Worm (Caenorhabditis elegans) whole organism, young adult: ENCODE measurements around the gene cpz-2.

Experiments used
- C17E4.6 ChIP-seq: fragments of 200-800 bp; sonication (Bioruptor generic); IDR thresholded peaks from 2 replicates; pipeline ENCODE4 v1.3.6; 2022; ENCODE audit warnings: missing genetic modification reagents, missing genetic modification characterization, missing compliant biosample characterization
- F10E7.11 ChIP-seq: sonication (generic microtip); optimal IDR thresholded peaks from 2 replicates; lab custom pipeline; 2017; ENCODE audit warnings: mild to moderate bottlenecking, missing genetic modification characterization, moderate library complexity, missing compliant biosample characterization
- F22D6.2 ChIP-seq: sonication (generic microtip); optimal IDR thresholded peaks from 2 replicates; lab custom pipeline; 2016; ENCODE audit warnings: mild to moderate bottlenecking, missing genetic modification characterization, missing compliant biosample characterization
- F33H1.4 ChIP-seq: fragments of 200-800 bp; sonication (Bioruptor generic); IDR thresholded peaks from 2 replicates; pipeline ENCODE4 v1.3.6; 2022; ENCODE audit warnings: missing genetic modification reagents, missing genetic modification characterization, missing compliant biosample characterization
- F57C9.4 ChIP-seq: sonication (generic microtip); optimal IDR thresholded peaks from 2 replicates; lab custom pipeline; 2017; ENCODE audit warnings: mild to moderate bottlenecking, missing genetic modification characterization, missing compliant biosample characterization
- K11D2.4 ChIP-seq: fragments of 200-800 bp; sonication (Bioruptor generic); IDR thresholded peaks from 2 replicates; pipeline ENCODE4 v1.3.6; 2022; ENCODE audit warnings: missing genetic modification reagents, missing genetic modification characterization, missing compliant biosample characterization
- K12H6.12 ChIP-seq: fragments of 200-800 bp; sonication (Bioruptor generic); optimal IDR thresholded peaks from 2 replicates; lab custom pipeline; 2018; ENCODE audit warnings: mild to moderate bottlenecking, missing genetic modification characterization, missing compliant biosample characterization
- Y53F4B.3 ChIP-seq: fragments of 200-800 bp; sonication (Bioruptor generic); IDR thresholded peaks from 2 replicates; pipeline ENCODE4 v1.3.6; 2022; ENCODE audit warnings: missing genetic modification reagents, missing genetic modification characterization, missing compliant biosample characterization
- Y95B8A.8 ChIP-seq: fragments of 200-800 bp; sonication (Bioruptor generic); IDR thresholded peaks from 2 replicates; pipeline ENCODE4 v1.3.6; 2022; ENCODE audit warnings: missing genetic modification reagents, missing genetic modification characterization, missing compliant biosample characterization
- ama-1 ChIP-seq, 3 experiments: fragments of 150-350 bp in 1 of 3; sonication (generic microtip) in 2 of 3; optimal IDR thresholded peaks; 2 replicates each; lab custom pipeline; 2014 to 2018; ENCODE audit warnings: missing biosample characterization in 2 of 3, missing genetic modification characterization in 2 of 3, missing genetic modification reagents in 2 of 3
- aptf-2 ChIP-seq: fragments of 200-800 bp; sonication (Bioruptor generic); conservative IDR thresholded peaks from 2 replicates; pipeline ENCODE4 v1.3.6; 2022; ENCODE audit warnings: missing genetic modification reagents, missing genetic modification characterization, missing compliant biosample characterization
- atf-7 ChIP-seq: sonication (generic microtip); optimal IDR thresholded peaks from 2 replicates; lab custom pipeline; 2017; ENCODE audit warnings: mild to moderate bottlenecking, missing genetic modification characterization, missing compliant biosample characterization
- ccch-3 ChIP-seq: fragments of 200-800 bp; sonication (Bioruptor generic); optimal IDR thresholded peaks from 2 replicates; lab custom pipeline; 2018; ENCODE audit warnings: mild to moderate bottlenecking, missing genetic modification characterization, missing compliant biosample characterization
- cebp-1 ChIP-seq, 2 experiments: fragments of 200-800 bp in 1 of 2; sonication (Bioruptor generic) in 1 of 2; sonication (generic microtip) in 1 of 2; IDR thresholded peaks in 1 of 2; optimal IDR thresholded peaks in 1 of 2; 2 replicates each; pipeline versions ENCODE4 v1.3.6 to Lab custom; 2017 to 2022; ENCODE audit warnings: missing compliant biosample characterization in 2 of 2, missing genetic modification characterization in 2 of 2, mild to moderate bottlenecking in 1 of 2, missing genetic modification reagents in 1 of 2, moderate library complexity in 1 of 2
- ceh-27 ChIP-seq: fragments of 200-800 bp; sonication (Bioruptor generic); optimal IDR thresholded peaks from 2 replicates; lab custom pipeline; 2018; ENCODE audit warnings: mild to moderate bottlenecking, missing genetic modification characterization, moderate library complexity, missing compliant biosample characterization
- dox-1 ChIP-seq: fragments of 200-800 bp; sonication (Bioruptor generic); IDR thresholded peaks from 2 replicates; pipeline ENCODE4 v1.3.6; 2022; ENCODE audit warnings: missing genetic modification reagents, missing genetic modification characterization, missing compliant biosample characterization
- egl-44 ChIP-seq: fragments of 200-800 bp; sonication (Bioruptor generic); IDR thresholded peaks from 2 replicates; pipeline ENCODE4 v1.3.6; 2022; ENCODE audit warnings: missing genetic modification reagents, missing genetic modification characterization, missing compliant biosample characterization
- egrh-3 ChIP-seq: fragments of 200-800 bp; sonication (Bioruptor generic); IDR thresholded peaks from 2 replicates; pipeline ENCODE4 v1.3.6; 2022; ENCODE audit warnings: missing genetic modification reagents, missing genetic modification characterization, missing compliant biosample characterization
- hlh-26 ChIP-seq: fragments of 200-800 bp; sonication (Bioruptor generic); conservative IDR thresholded peaks from 2 replicates; pipeline ENCODE4 v1.3.6; 2022; ENCODE audit warnings: missing genetic modification reagents, missing genetic modification characterization, missing compliant biosample characterization
- let-607 ChIP-seq, 2 experiments: fragments of 200-800 bp in 1 of 2; sonication (Bioruptor generic) in 1 of 2; sonication (generic microtip) in 1 of 2; optimal IDR thresholded peaks; 2 replicates each; lab custom pipeline; 2016 to 2018; ENCODE audit warnings: mild to moderate bottlenecking in 2 of 2, missing compliant biosample characterization in 2 of 2, missing genetic modification characterization in 2 of 2, moderate library complexity in 2 of 2, missing genotype in 1 of 2
- lin-26 ChIP-seq: fragments of 200-800 bp; sonication (Bioruptor generic); IDR thresholded peaks from 2 replicates; pipeline ENCODE4 v1.3.6; 2022; ENCODE audit warnings: missing genetic modification reagents, missing genetic modification characterization, missing compliant biosample characterization
- lin-54 ChIP-seq: fragments of 200-800 bp; sonication (Bioruptor generic); optimal IDR thresholded peaks from 2 replicates; lab custom pipeline; 2018; ENCODE audit warnings: mild to moderate bottlenecking, missing genetic modification characterization, missing compliant biosample characterization
- lir-1 ChIP-seq: fragments of 200-800 bp; sonication (Bioruptor generic); conservative IDR thresholded peaks from 2 replicates; pipeline ENCODE4 v1.3.6; 2022; ENCODE audit warnings: missing genetic modification reagents, missing genetic modification characterization, missing compliant biosample characterization
- lsl-1 ChIP-seq: fragments of 200-800 bp; sonication (Bioruptor generic); optimal IDR thresholded peaks from 2 replicates; lab custom pipeline; 2018; ENCODE audit warnings: mild to moderate bottlenecking, missing genetic modification characterization, moderate library complexity, missing compliant biosample characterization
- madf-6 ChIP-seq: fragments of 200-800 bp; sonication (Bioruptor generic); IDR thresholded peaks from 2 replicates; pipeline ENCODE4 v1.3.6; 2022; ENCODE audit warnings: missing genetic modification reagents, missing genetic modification characterization, missing compliant biosample characterization
- mes-4 ChIP-seq: sonication (generic microtip); optimal IDR thresholded peaks from 2 replicates; lab custom pipeline; 2016; ENCODE audit warnings: missing genotype, missing genetic modification characterization, missing compliant biosample characterization
- nfyb-1 ChIP-seq: fragments of 200-800 bp; sonication (Bioruptor generic); IDR thresholded peaks from 2 replicates; pipeline ENCODE4 v1.3.6; 2022; ENCODE audit warnings: missing genetic modification reagents, missing genetic modification characterization, missing compliant biosample characterization
- nhr-27 ChIP-seq: fragments of 200-800 bp; sonication (Bioruptor generic); optimal IDR thresholded peaks from 2 replicates; lab custom pipeline; 2018; ENCODE audit warnings: mild to moderate bottlenecking, missing genetic modification characterization, moderate library complexity, missing compliant biosample characterization
- nhr-80 ChIP-seq: sonication (generic microtip); optimal IDR thresholded peaks from 2 replicates; lab custom pipeline; 2016; ENCODE audit warnings: missing genetic modification characterization, missing compliant biosample characterization
- rec-8 ChIP-seq, 2 experiments: sonication (generic microtip); optimal IDR thresholded peaks; 2 replicates each; lab custom pipeline; 2016; ENCODE audit warnings: mild to moderate bottlenecking in 2 of 2, missing genetic modification characterization in 2 of 2, missing genetic modification reagents in 2 of 2, missing genotype in 2 of 2, missing biosample characterization in 1 of 2, missing compliant biosample characterization in 1 of 2, moderate library complexity in 1 of 2
- sea-2 ChIP-seq: fragments of 200-800 bp; sonication (Bioruptor generic); IDR thresholded peaks from 2 replicates; pipeline ENCODE4 v1.3.6; 2022; ENCODE audit warnings: missing genetic modification characterization, missing compliant biosample characterization
- snpc-3.4 ChIP-seq: sonication (generic microtip); optimal IDR thresholded peaks from 2 replicates; lab custom pipeline; 2017; ENCODE audit warnings: missing genetic modification characterization, mild to moderate bottlenecking, missing compliant biosample characterization, antibody characterized with exemption, moderate library complexity, missing genotype, missing genetic modification reagents
- snpc-4 ChIP-seq, 5 experiments: fragments of 150-350 bp in 1 of 5; sonication (generic microtip) in 4 of 5; optimal IDR thresholded peaks; 2 replicates each; lab custom pipeline; 2014 to 2018; ENCODE audit warnings: missing genetic modification characterization in 5 of 5, missing biosample characterization in 3 of 5, antibody characterized with exemption in 2 of 5, mild to moderate bottlenecking in 2 of 5, missing compliant biosample characterization in 2 of 5, missing genotype in 2 of 5, moderate library complexity in 2 of 5, missing genetic modification reagents in 1 of 5
- somi-1 ChIP-seq: fragments of 200-800 bp; sonication (Bioruptor generic); optimal IDR thresholded peaks from 2 replicates; lab custom pipeline; 2018; ENCODE audit warnings: mild to moderate bottlenecking, missing genetic modification characterization, missing compliant biosample characterization
- unc-130 ChIP-seq: sonication (generic microtip); optimal IDR thresholded peaks from 2 replicates; lab custom pipeline; 2016; ENCODE audit warnings: missing genetic modification reagents, missing genetic modification characterization, missing compliant biosample characterization
- xnd-1 ChIP-seq: sonication (generic microtip); optimal IDR thresholded peaks from 2 replicates; lab custom pipeline; 2016; ENCODE audit warnings: missing genotype, missing genetic modification reagents, missing genetic modification characterization, missing compliant biosample characterization
- zfh-2 ChIP-seq: fragments of 200-800 bp; sonication (Bioruptor generic); conservative IDR thresholded peaks from 2 replicates; pipeline ENCODE4 v1.3.6; 2022; ENCODE audit warnings: missing genetic modification reagents, missing genetic modification characterization, missing compliant biosample characterization
- ztf-18 ChIP-seq: sonication (generic microtip); optimal IDR thresholded peaks from 2 replicates; lab custom pipeline; 2016; ENCODE audit warnings: missing genotype, mild to moderate bottlenecking, missing genetic modification characterization, missing compliant biosample characterization
- ztf-26 ChIP-seq: sonication (generic microtip); optimal IDR thresholded peaks from 2 replicates; lab custom pipeline; 2017; ENCODE audit warnings: missing genetic modification characterization, missing compliant biosample characterization
- ztf-28 ChIP-seq: fragments of 200-800 bp; sonication (Bioruptor generic); IDR thresholded peaks from 2 replicates; pipeline ENCODE4 v1.3.6; 2022; ENCODE audit warnings: missing genetic modification reagents, missing genetic modification characterization, missing compliant biosample characterization

cpz-2 gene

ce11 chrV:13374532-13374931 lies 6.5 kb upstream of the cpz-2 start:
- TF ChIP-seq nhr-80 (peak; percentile 17), ztf-28 (GFP tag; lab: Robert Waterston, UW) (no peak), egl-44 (GFP tag; lab: Robert Waterston, UW) (no peak), unc-130 (GFP tag; lab: Kevin White, UChicago) (no peak), egrh-3 (GFP tag; lab: Robert Waterston, UW) (peak; percentile 63), ztf-18 (tag; lab: Kevin White, UChicago) (no peak), zfh-2 (GFP tag; lab: Robert Waterston, UW) (peak; percentile 89), dox-1 (GFP tag; lab: Robert Waterston, UW) (peak; percentile 50; the same call in 1 of the 2 replicates), F57C9.4 (tag; lab: Kevin White, UChicago) (no peak), lin-54 (GFP tag; lab: Kevin White, UChicago) (no peak)

ce11 chrV:13375861-13376260 lies 5.1 kb upstream of the cpz-2 start:
- TF ChIP-seq lin-54 (GFP tag; lab: Kevin White, UChicago), result no peak
- no peak for TF ChIP-seq cebp-1 (GFP tag; IDR thresholded peaks at IDR 0.05; lab: Robert Waterston, UW)
- TF ChIP-seq cebp-1 (tag; optimal IDR thresholded peaks at IDR 0.05; lab: Kevin White, UChicago), result peak; percentile 19

DNA sequence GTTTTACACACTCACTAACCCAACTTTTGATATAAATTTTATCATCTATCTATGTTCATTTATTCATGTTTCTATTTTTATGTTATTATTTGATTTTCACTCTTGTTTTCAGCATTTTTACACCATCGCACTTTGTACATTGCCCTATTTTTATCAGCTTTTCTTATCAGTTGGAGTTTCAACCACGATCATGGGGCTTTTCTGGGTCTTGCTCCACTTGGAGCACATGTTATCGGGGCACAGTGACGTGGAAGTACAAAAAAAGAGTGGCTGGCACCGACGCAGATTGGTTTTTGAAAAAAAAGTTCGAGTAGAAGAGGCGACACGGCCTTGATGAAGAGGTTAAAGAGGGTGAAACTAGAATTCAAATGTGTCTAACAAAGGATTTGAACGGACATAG lies 3.9 kb upstream of the cpz-2 start:
- TF ChIP-seq sea-2 (GFP tag; lab: Robert Waterston, UW), result no peak
- peak; percentile 79 to 91 for TF ChIP-seq let-607 (tag; optimal IDR thresholded peaks at IDR 0.05; lab: Kevin White, UChicago)
- TF ChIP-seq K12H6.12, result no peak
- TF ChIP-seq lsl-1, result no peak
- TF ChIP-seq nfyb-1 (GFP tag; lab: Robert Waterston, UW), result no peak
- no peak for TF ChIP-seq cebp-1 (GFP tag; IDR thresholded peaks at IDR 0.05; lab: Robert Waterston, UW)
- TF ChIP-seq cebp-1 (tag; optimal IDR thresholded peaks at IDR 0.05; lab: Kevin White, UChicago), result peak; percentile 48
- TF ChIP-seq snpc-4 (GFP tag; optimal IDR thresholded peaks at IDR 0.05; lab: Kevin White, UChicago), result no peak
- peak in 1 of 4 experiments; percentile 9 for TF ChIP-seq snpc-4 (tag; optimal IDR thresholded peaks at IDR 0.05; lab: Kevin White, UChicago)
- 0 out of 2 replicates have a peak, but pooled peaks have one; percentile 24 for TF ChIP-seq dox-1 (GFP tag; lab: Robert Waterston, UW)
- 0 out of 2 replicates have a peak, but pooled peaks have one; percentile 62 for TF ChIP-seq Y95B8A.8 (GFP tag; lab: Robert Waterston, UW)
- peak; percentile 91 for TF ChIP-seq nhr-80
- peak; percentile 67 for TF ChIP-seq atf-7
- TF ChIP-seq F33H1.4, result no peak

DNA sequence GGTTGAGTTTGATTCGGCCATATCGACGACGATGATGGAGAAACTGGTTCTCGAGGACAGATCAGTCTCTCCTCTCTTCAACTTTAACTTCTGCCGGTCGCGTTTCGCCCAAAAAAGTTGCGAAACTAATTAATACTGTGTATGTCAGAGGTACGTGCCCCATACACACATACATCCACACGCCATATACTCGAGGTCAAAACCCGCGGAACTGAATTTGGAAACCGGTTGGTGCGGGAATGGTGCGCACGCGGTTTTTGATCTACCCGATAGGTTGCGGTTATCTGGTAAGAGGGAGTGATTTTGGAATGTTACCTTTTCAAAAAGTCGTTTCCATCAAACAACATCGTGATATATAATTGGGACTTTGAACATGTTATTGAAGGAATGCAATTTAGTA lies 811 bp upstream of the cpz-2 start, which contains the start of gene ifbp-1:
Gene ifbp-1, minus strand, starts transcription at position 85 of the 400 bp plus-strand sequence.
- TF ChIP-seq somi-1 (GFP tag; lab: Kevin White, UChicago), result peak; percentile 42
- peak; percentile 50; the same call in 1 of the 2 replicates for TF ChIP-seq cebp-1 (GFP tag; IDR thresholded peaks at IDR 0.05; lab: Robert Waterston, UW)
- peak; percentile 79 for TF ChIP-seq cebp-1 (tag; optimal IDR thresholded peaks at IDR 0.05; lab: Kevin White, UChicago)
- peak; percentile 60; the same call in 1 of the 2 replicates for TF ChIP-seq lin-26 (GFP tag; lab: Robert Waterston, UW)
- TF ChIP-seq nfyb-1 (GFP tag; lab: Robert Waterston, UW), result no peak
- no peak for TF ChIP-seq ztf-28 (GFP tag; lab: Robert Waterston, UW)
- TF ChIP-seq ceh-27, result peak; percentile 9
- no peak for TF ChIP-seq C17E4.6
- peak; percentile 73 for TF ChIP-seq ztf-26 (tag; lab: Kevin White, UChicago)
- TF ChIP-seq F10E7.11 (tag; lab: Kevin White, UChicago), result no peak
- no peak for TF ChIP-seq mes-4 (tag; lab: Kevin White, UChicago)
- no peak for TF ChIP-seq hlh-26 (GFP tag; lab: Robert Waterston, UW)
- 0 out of 2 replicates have a peak, but pooled peaks have one; percentile 66 for TF ChIP-seq K11D2.4 (GFP tag; lab: Robert Waterston, UW)
- TF ChIP-seq nhr-27, result no peak
- TF ChIP-seq xnd-1 (tag; lab: Kevin White, UChicago), result no peak
- TF ChIP-seq egrh-3 (GFP tag; lab: Robert Waterston, UW), result no peak
- TF ChIP-seq aptf-2 (GFP tag; lab: Robert Waterston, UW), result no peak
- TF ChIP-seq sea-2 (GFP tag; lab: Robert Waterston, UW), result no peak
- TF ChIP-seq unc-130 (GFP tag; lab: Kevin White, UChicago), result no peak
- TF ChIP-seq ccch-3 (GFP tag; lab: Kevin White, UChicago), result no peak
- TF ChIP-seq Y53F4B.3, result no peak
- no peak for TF ChIP-seq F22D6.2 (tag; lab: Kevin White, UChicago)
- no peak for TF ChIP-seq rec-8 (tag; optimal IDR thresholded peaks at IDR 0.05; lab: Kevin White, UChicago)
- no peak for TF ChIP-seq madf-6 (GFP tag; lab: Robert Waterston, UW)
- TF ChIP-seq ama-1 (optimal IDR thresholded peaks at IDR 0.05; lab: Kevin White, UChicago), result no peak
- no peak for TF ChIP-seq ama-1 (GFP tag; optimal IDR thresholded peaks at IDR 0.05; lab: Kevin White, UChicago)
- no peak for TF ChIP-seq snpc-3.4 (tag; lab: Kevin White, UChicago)
- no peak for TF ChIP-seq lir-1
